Worm (Caenorhabditis elegans): ENCODE data around the gene ugt-54.

DNA sequence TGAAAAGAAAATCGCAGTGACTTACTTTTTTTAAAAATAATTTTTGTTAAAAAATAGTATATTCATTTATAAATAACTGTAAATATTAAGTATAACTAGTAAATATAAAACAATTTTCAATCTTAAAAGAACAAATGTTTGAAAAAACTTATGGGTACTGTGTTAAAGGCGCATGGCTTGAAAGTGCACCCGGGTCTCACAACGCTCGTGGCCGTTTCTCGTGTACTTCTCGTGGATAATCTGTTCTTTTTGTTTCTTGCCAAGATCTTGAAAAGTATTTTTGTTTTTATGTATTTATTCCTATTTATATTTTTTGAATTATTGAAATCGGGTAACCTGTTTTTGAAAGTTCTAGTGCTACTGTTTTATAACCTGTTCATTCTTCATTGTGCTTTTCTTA lies 4.6 kb downstream of the ugt-54 start:
- TF ChIP-seq dao-5 (tag; optimal IDR thresholded peaks at IDR 0.05) (no peak), him-1 (tag; optimal IDR thresholded peaks at IDR 0.05) (no peak)

Measured in whole organism, L4/young adult.